Worm (Caenorhabditis elegans): ENCODE data around the gene sre-21.

The sre-21 gene

ce11 chrV:17767249-17767648 lies 5.8 kb downstream of the sre-21 start, which contains the start of gene srh-284:
Gene srh-284, plus strand, starts transcription at chrV:17767549.
- TF ChIP-seq ama-1 (optimal IDR thresholded peaks at IDR 0.05), result no peak
- no peak for TF ChIP-seq C38D4.7 (GFP tag; optimal IDR thresholded peaks at IDR 0.05)
- no peak for TF ChIP-seq pros-1 (tag; optimal IDR thresholded peaks at IDR 0.05)
- TF ChIP-seq rnt-1 (tag; optimal IDR thresholded peaks at IDR 0.05), result no peak
- TF ChIP-seq gmeb-2 (tag; optimal IDR thresholded peaks at IDR 0.05), result no peak
- no peak for TF ChIP-seq pag-3 (tag; optimal IDR thresholded peaks at IDR 0.05; ENCODE audit: borderline replicate concordance)
- TF ChIP-seq ceh-22 (tag; optimal IDR thresholded peaks at IDR 0.05), result no peak
- TF ChIP-seq ztf-16 (tag; optimal IDR thresholded peaks at IDR 0.05), result no peak
- TF ChIP-seq odd-2 (tag; optimal IDR thresholded peaks at IDR 0.05), result no peak
- TF ChIP-seq hlh-6 (tag; optimal IDR thresholded peaks at IDR 0.05), result no peak
- no peak for TF ChIP-seq ceh-48 (tag; optimal IDR thresholded peaks at IDR 0.05)
- TF ChIP-seq fkh-10 (GFP tag; optimal IDR thresholded peaks at IDR 0.05), result no peak
- TF ChIP-seq pat-9 (tag; optimal IDR thresholded peaks at IDR 0.05), result no peak
- TF ChIP-seq sox-2 (GFP tag; IDR thresholded peaks at IDR 0.05), result no peak
- TF ChIP-seq elt-4 (tag; optimal IDR thresholded peaks at IDR 0.05), result no peak
- TF ChIP-seq ceh-9 (tag; optimal IDR thresholded peaks at IDR 0.05), result no peak
- no peak for TF ChIP-seq ceh-34 (tag; optimal IDR thresholded peaks at IDR 0.05)
- no peak for TF ChIP-seq pax-1 (tag; optimal IDR thresholded peaks at IDR 0.05)
- TF ChIP-seq unc-3 (GFP tag; conservative IDR thresholded peaks at IDR 0.05), result no peak
- TF ChIP-seq unc-3 (tag; optimal IDR thresholded peaks at IDR 0.05), result no peak
- no peak for TF ChIP-seq tbx-2 (tag; optimal IDR thresholded peaks at IDR 0.05)

- TF ChIP-seq unc-55 (GFP tag; optimal IDR thresholded peaks at IDR 0.05), result no peak
- TF ChIP-seq C08G9.2 (tag; optimal IDR thresholded peaks at IDR 0.05), result no peak
- TF ChIP-seq dmd-4 (tag; optimal IDR thresholded peaks at IDR 0.05; ENCODE audit: borderline replicate concordance), result no peak
- no peak for TF ChIP-seq ceh-18 (tag; optimal IDR thresholded peaks at IDR 0.05)
- TF ChIP-seq eyg-1 (tag; optimal IDR thresholded peaks at IDR 0.05), result no peak
- TF ChIP-seq hlh-6 (tag; optimal IDR thresholded peaks at IDR 0.05), result no peak
- TF ChIP-seq ets-4 (tag; optimal IDR thresholded peaks at IDR 0.05), result no peak
- no peak for TF ChIP-seq zip-5 (tag; optimal IDR thresholded peaks at IDR 0.05)
- no peak for TF ChIP-seq nfya-1 (tag; optimal IDR thresholded peaks at IDR 0.05)
- TF ChIP-seq ceh-9 (tag; optimal IDR thresholded peaks at IDR 0.05), result no peak
- no peak for TF ChIP-seq rnt-1 (tag; optimal IDR thresholded peaks at IDR 0.05)
- no peak for TF ChIP-seq nhr-11 (tag; optimal IDR thresholded peaks at IDR 0.05)
- no peak for TF ChIP-seq ceh-34 (tag; optimal IDR thresholded peaks at IDR 0.05)
- TF ChIP-seq pat-9 (tag; optimal IDR thresholded peaks at IDR 0.05), result no peak
- no peak for TF ChIP-seq C38D4.7 (GFP tag; optimal IDR thresholded peaks at IDR 0.05)
- no peak for TF ChIP-seq syd-9 (tag; optimal IDR thresholded peaks at IDR 0.05)
- no peak for TF ChIP-seq ahr-1 (tag; optimal IDR thresholded peaks at IDR 0.05)
Observed at ce11 chrV:17765077-17765476, 7.9 kb downstream of the sre-21 start, which contains the start of the genes C47A10.16 and srh-283. Gene C47A10.16, minus strand, starts transcription at chrV:17765177. Gene srh-283, plus strand, starts transcription at chrV:17765348.

ce11 chrV:17755592-17755991 lies 17.4 kb downstream of the sre-21 start, which contains the start of gene pgp-9:
Gene pgp-9, plus strand, starts transcription at chrV:17755892.
- TF ChIP-seq ceh-24 (tag; optimal IDR thresholded peaks at IDR 0.05) (no peak), zip-5 (tag; optimal IDR thresholded peaks at IDR 0.05) (no peak), ceh-14 (tag; optimal IDR thresholded peaks at IDR 0.05) (no peak), dve-1 (tag; optimal IDR thresholded peaks at IDR 0.05) (no peak), ceh-18 (tag; optimal IDR thresholded peaks at IDR 0.05) (no peak), F13H6.1 (tag; optimal IDR thresholded peaks at IDR 0.05) (no peak), ceh-34 (tag; optimal IDR thresholded peaks at IDR 0.05) (no peak), unc-55 (GFP tag; optimal IDR thresholded peaks at IDR 0.05) (no peak), hlh-6 (tag; optimal IDR thresholded peaks at IDR 0.05) (no peak)

- TF ChIP-seq unc-86 (tag; optimal IDR thresholded peaks at IDR 0.05) (no peak), pax-1 (tag; optimal IDR thresholded peaks at IDR 0.05) (no peak), fax-1 (tag; optimal IDR thresholded peaks at IDR 0.05) (no peak), npax-4 (tag; optimal IDR thresholded peaks at IDR 0.05) (no peak), C08G9.2 (tag; optimal IDR thresholded peaks at IDR 0.05) (no peak), pros-1 (tag; optimal IDR thresholded peaks at IDR 0.05) (no peak), ceh-30 (tag; optimal IDR thresholded peaks at IDR 0.05) (no peak)
Observed at ce11 chrV:17754999-17755398, 18.0 kb downstream of the sre-21 start.

Measured in whole organism, late embryonic.